Fruit fly (Drosophila melanogaster): Measurements from ENCODE around the gene CG12541.

CG12541 gene

dm6 chrX:7094861-7095260 lies 29.0 kb upstream of the CG12541 start (continued):
- no peak for TF ChIP-seq CrebB (tag; optimal IDR thresholded peaks at IDR 0.05)
- no peak for TF ChIP-seq CG13894 (tag; optimal IDR thresholded peaks at IDR 0.05)
- TF ChIP-seq Neu2 (GFP tag; optimal IDR thresholded peaks at IDR 0.05; ENCODE audit: borderline replicate concordance) = no peak
- TF ChIP-seq CG7839 (tag; optimal IDR thresholded peaks at IDR 0.05) = peak; percentile 49
- no peak for TF ChIP-seq CG18619 (GFP tag; optimal IDR thresholded peaks at IDR 0.05)
- TF ChIP-seq tio (GFP tag; optimal IDR thresholded peaks at IDR 0.05) = peak; percentile 12
- TF ChIP-seq dan (GFP tag; IDR thresholded peaks at IDR 0.05) = no peak
- peak; percentile 66 for TF ChIP-seq CG8388 (GFP tag; optimal IDR thresholded peaks at IDR 0.05)
- TF ChIP-seq CG32532 (GFP tag; IDR thresholded peaks at IDR 0.05) = no peak
- no peak for TF ChIP-seq YL-1 (GFP tag; optimal IDR thresholded peaks at IDR 0.05)
- TF ChIP-seq CG4360 (GFP tag; IDR thresholded peaks at IDR 0.05) = no peak
- TF ChIP-seq CG8089 (GFP tag; optimal IDR thresholded peaks at IDR 0.05) = no peak
- no peak for TF ChIP-seq Side (GFP tag; optimal IDR thresholded peaks at IDR 0.05)
- no peak for TF ChIP-seq CG32772 (GFP tag; IDR thresholded peaks at IDR 0.05)
- TF ChIP-seq HmgD (GFP tag; optimal IDR thresholded peaks at IDR 0.05) = no peak
- TF ChIP-seq CG1529 (GFP tag; optimal IDR thresholded peaks at IDR 0.05) = peak; percentile 15
- TF ChIP-seq CG11247 (GFP tag; IDR thresholded peaks at IDR 0.05) = no peak
- peak; percentile 53 for TF ChIP-seq Xbp1 (GFP tag; optimal IDR thresholded peaks at IDR 0.05)
- TF ChIP-seq bcd (GFP tag; optimal IDR thresholded peaks at IDR 0.05) = peak; percentile 6
- peak; percentile 50; the same call in 1 of the 3 replicates for TF ChIP-seq zfh1 (GFP tag; IDR thresholded peaks at IDR 0.05)
- TF ChIP-seq pfk (GFP tag; optimal IDR thresholded peaks at IDR 0.05) = no peak
- no peak for TF ChIP-seq kah (GFP tag; optimal IDR thresholded peaks at IDR 0.05)
- TF ChIP-seq CG6689 (GFP tag; IDR thresholded peaks at IDR 0.05) = peak; percentile 28; the same call in 1 of the 2 replicates
- TF ChIP-seq CG12744 (GFP tag; optimal IDR thresholded peaks at IDR 0.05) = no peak
- TF ChIP-seq CG1602 (GFP tag; optimal IDR thresholded peaks at IDR 0.05) = peak; percentile 36
- no peak for TF ChIP-seq HmgZ (tag; optimal IDR thresholded peaks at IDR 0.05)
- TF ChIP-seq Nf-YA (GFP tag; IDR thresholded peaks at IDR 0.05) = no peak
- TF ChIP-seq CG1647 (GFP tag; optimal IDR thresholded peaks at IDR 0.05) = no peak
- TF ChIP-seq ap (GFP tag; IDR thresholded peaks at IDR 0.05) = no peak
- no peak for TF ChIP-seq stwl (tag; optimal IDR thresholded peaks at IDR 0.05)
- no peak for TF ChIP-seq CG9797 (GFP tag; optimal IDR thresholded peaks at IDR 0.05)
- TF ChIP-seq CG7271 (tag; optimal IDR thresholded peaks at IDR 0.05) = no peak
- TF ChIP-seq Mrtf (GFP tag; IDR thresholded peaks at IDR 0.05) = no peak
- no peak for TF ChIP-seq ttk (GFP tag; IDR thresholded peaks at IDR 0.05)
- TF ChIP-seq NC2β (GFP tag; optimal IDR thresholded peaks at IDR 0.05) = no peak
- no peak for TF ChIP-seq al (GFP tag; IDR thresholded peaks at IDR 0.05)
- no peak for TF ChIP-seq CG30431 (GFP tag; optimal IDR thresholded peaks at IDR 0.05)
- peak; percentile 11 for TF ChIP-seq CG12104 (GFP tag; optimal IDR thresholded peaks at IDR 0.05)
- no peak for TF ChIP-seq CG9932 (GFP tag; IDR thresholded peaks at IDR 0.05)
- no peak for TF ChIP-seq esg (GFP tag; conservative IDR thresholded peaks at IDR 0.05)
- peak; percentile 1 for TF ChIP-seq ind (GFP tag; optimal IDR thresholded peaks at IDR 0.05)
- no peak for TF ChIP-seq CG6854 (GFP tag; optimal IDR thresholded peaks at IDR 0.05)
- no peak for TF ChIP-seq stc (GFP tag; IDR thresholded peaks at IDR 0.05)
- no peak for TF ChIP-seq CG3407 (GFP tag; optimal IDR thresholded peaks at IDR 0.05)
- no peak for TF ChIP-seq jigr1 (GFP tag; IDR thresholded peaks at IDR 0.05)
- no peak for TF ChIP-seq H2.0 (GFP tag; IDR thresholded peaks at IDR 0.05)
- TF ChIP-seq HLHmδ (GFP tag; optimal IDR thresholded peaks at IDR 0.05) = no peak
- peak; percentile 67 for TF ChIP-seq dmrt99B (tag; optimal IDR thresholded peaks at IDR 0.05)
- TF ChIP-seq trem (tag; optimal IDR thresholded peaks at IDR 0.05) = no peak
- TF ChIP-seq unpg (GFP tag; optimal IDR thresholded peaks at IDR 0.05) = peak; percentile 46
- TF ChIP-seq fd102C (GFP tag; optimal IDR thresholded peaks at IDR 0.05) = no peak
- TF ChIP-seq CG18011 (GFP tag; optimal IDR thresholded peaks at IDR 0.05) = no peak
- TF ChIP-seq CG17359 (tag; optimal IDR thresholded peaks at IDR 0.05) = peak; percentile 57

Data from whole organism, embryonic.